Worm (Caenorhabditis elegans) whole organism, young adult: Measurements from ENCODE around the gene sre-35.

ENCODE experiments used
- B0019.2 ChIP-seq: fragments of 200-800 bp; sonication (Bioruptor generic); conservative IDR thresholded peaks from 2 replicates; pipeline ENCODE4 v1.3.6; 2022; ENCODE audit warnings: missing genetic modification reagents, missing genetic modification characterization, missing compliant biosample characterization
- C06A6.2 ChIP-seq: fragments of 200-800 bp; sonication (Bioruptor generic); conservative IDR thresholded peaks from 2 replicates; pipeline ENCODE4 v1.3.6; 2022; ENCODE audit warnings: missing genetic modification characterization, missing compliant biosample characterization
- D2030.7 ChIP-seq: fragments of 200-800 bp; sonication (Bioruptor generic); IDR thresholded peaks from 2 replicates; pipeline ENCODE4 v1.3.6; 2022; ENCODE audit warnings: missing genetic modification reagents, missing genetic modification characterization, missing compliant biosample characterization
- F49E8.2 ChIP-seq: sonication (generic microtip); optimal IDR thresholded peaks from 3 replicates; lab custom pipeline; 2017; ENCODE audit warnings: missing genetic modification characterization, mild to moderate bottlenecking, missing compliant biosample characterization, antibody characterized with exemption, moderate library complexity; ENCODE audit not compliant: insufficient read depth
- F52B5.7 ChIP-seq: sonication (generic microtip); optimal IDR thresholded peaks from 2 replicates; lab custom pipeline; 2016; ENCODE audit warnings: mild to moderate bottlenecking, missing genetic modification characterization, missing compliant biosample characterization
- F57A8.1 ChIP-seq: fragments of 200-800 bp; sonication (Bioruptor generic); optimal IDR thresholded peaks from 2 replicates; lab custom pipeline; 2018; ENCODE audit warnings: mild to moderate bottlenecking, missing genetic modification characterization, moderate library complexity, missing compliant biosample characterization
- K11D2.4 ChIP-seq: fragments of 200-800 bp; sonication (Bioruptor generic); IDR thresholded peaks from 2 replicates; pipeline ENCODE4 v1.3.6; 2022; ENCODE audit warnings: missing genetic modification reagents, missing genetic modification characterization, missing compliant biosample characterization
- K12H6.12 ChIP-seq: fragments of 200-800 bp; sonication (Bioruptor generic); optimal IDR thresholded peaks from 2 replicates; lab custom pipeline; 2018; ENCODE audit warnings: mild to moderate bottlenecking, missing genetic modification characterization, missing compliant biosample characterization
- ZK185.1 ChIP-seq: sonication (generic microtip); optimal IDR thresholded peaks from 2 replicates; lab custom pipeline; 2016; ENCODE audit warnings: mild to moderate bottlenecking, missing genetic modification characterization, missing compliant biosample characterization; ENCODE audit not compliant: poor library complexity, severe bottlenecking
- akir-1 ChIP-seq: fragments of 200-800 bp; sonication (Bioruptor generic); optimal IDR thresholded peaks from 2 replicates; lab custom pipeline; 2018; ENCODE audit warnings: mild to moderate bottlenecking, missing genetic modification characterization, moderate library complexity, missing compliant biosample characterization
- athp-1 ChIP-seq: sonication (generic microtip); optimal IDR thresholded peaks from 2 replicates; lab custom pipeline; 2017; ENCODE audit warnings: mild to moderate bottlenecking, missing genetic modification characterization, missing compliant biosample characterization
- attf-3 ChIP-seq: fragments of 200-800 bp; sonication (Bioruptor generic); conservative IDR thresholded peaks from 2 replicates; pipeline ENCODE4 v1.3.6; 2022; ENCODE audit warnings: missing genetic modification reagents, missing genetic modification characterization, missing compliant biosample characterization
- attf-5 ChIP-seq: fragments of 200-800 bp; sonication (Bioruptor generic); optimal IDR thresholded peaks from 2 replicates; lab custom pipeline; 2018; ENCODE audit warnings: mild to moderate bottlenecking, missing genetic modification characterization, missing compliant biosample characterization
- cebp-1 ChIP-seq, 2 experiments: fragments of 200-800 bp in 1 of 2; sonication (Bioruptor generic) in 1 of 2; sonication (generic microtip) in 1 of 2; IDR thresholded peaks in 1 of 2; optimal IDR thresholded peaks in 1 of 2; 2 replicates each; pipeline versions ENCODE4 v1.3.6 to Lab custom; 2017 to 2022; ENCODE audit warnings: missing compliant biosample characterization in 2 of 2, missing genetic modification characterization in 2 of 2, mild to moderate bottlenecking in 1 of 2, missing genetic modification reagents in 1 of 2, moderate library complexity in 1 of 2
- chd-7 ChIP-seq: sonication (generic microtip); optimal IDR thresholded peaks from 2 replicates; lab custom pipeline; 2016; ENCODE audit warnings: mild to moderate bottlenecking, missing genetic modification characterization, moderate library complexity, missing compliant biosample characterization
- egl-18 ChIP-seq: fragments of 200-800 bp; sonication (Bioruptor generic); IDR thresholded peaks from 2 replicates; pipeline ENCODE4 v1.3.6; 2022; ENCODE audit warnings: missing genetic modification reagents, missing genetic modification characterization, missing compliant biosample characterization
- egrh-3 ChIP-seq: fragments of 200-800 bp; sonication (Bioruptor generic); IDR thresholded peaks from 2 replicates; pipeline ENCODE4 v1.3.6; 2022; ENCODE audit warnings: missing genetic modification reagents, missing genetic modification characterization, missing compliant biosample characterization
- ekl-4 ChIP-seq: fragments of 200-800 bp; sonication (Bioruptor generic); IDR thresholded peaks from 2 replicates; pipeline ENCODE4 v1.3.6; 2022; ENCODE audit warnings: missing genetic modification reagents, missing genetic modification characterization, missing compliant biosample characterization
- ets-4 ChIP-seq: fragments of 200-800 bp; sonication (Bioruptor generic); optimal IDR thresholded peaks from 2 replicates; lab custom pipeline; 2018; ENCODE audit warnings: mild to moderate bottlenecking, missing genetic modification characterization, missing compliant biosample characterization
- hlh-12 ChIP-seq: sonication (generic microtip); optimal IDR thresholded peaks from 2 replicates; lab custom pipeline; 2016; ENCODE audit warnings: missing genetic modification characterization, missing compliant biosample characterization
- hlh-26 ChIP-seq: fragments of 200-800 bp; sonication (Bioruptor generic); conservative IDR thresholded peaks from 2 replicates; pipeline ENCODE4 v1.3.6; 2022; ENCODE audit warnings: missing genetic modification reagents, missing genetic modification characterization, missing compliant biosample characterization
- hmg-20 ChIP-seq: fragments of 200-800 bp; sonication (Bioruptor generic); IDR thresholded peaks from 2 replicates; pipeline ENCODE4 v1.3.6; 2022; ENCODE audit warnings: missing genetic modification reagents, missing genetic modification characterization, missing compliant biosample characterization
- hrde-1 ChIP-seq: sonication (generic microtip); optimal IDR thresholded peaks from 2 replicates; lab custom pipeline; 2016; ENCODE audit warnings: missing genetic modification characterization, mild to moderate bottlenecking, missing compliant biosample characterization, moderate library complexity, missing genotype, missing genetic modification reagents, borderline replicate concordance
- lin-40 ChIP-seq: sonication (generic microtip); optimal IDR thresholded peaks from 2 replicates; lab custom pipeline; 2016; ENCODE audit warnings: missing genetic modification characterization, mild to moderate bottlenecking, missing compliant biosample characterization, missing genotype, missing genetic modification reagents
- mel-28 ChIP-seq: sonication (generic microtip); optimal IDR thresholded peaks from 2 replicates; lab custom pipeline; 2016; ENCODE audit warnings: borderline replicate concordance, mild to moderate bottlenecking, missing genetic modification characterization, missing compliant biosample characterization
- mxl-1 ChIP-seq: sonication (generic microtip); optimal IDR thresholded peaks from 2 replicates; lab custom pipeline; 2016; ENCODE audit warnings: missing genetic modification characterization, missing compliant biosample characterization
- nfyb-1 ChIP-seq: fragments of 200-800 bp; sonication (Bioruptor generic); IDR thresholded peaks from 2 replicates; pipeline ENCODE4 v1.3.6; 2022; ENCODE audit warnings: missing genetic modification reagents, missing genetic modification characterization, missing compliant biosample characterization
- nhr-120 ChIP-seq: fragments of 200-800 bp; sonication (Bioruptor generic); IDR thresholded peaks from 2 replicates; pipeline ENCODE4 v1.3.6; 2022; ENCODE audit warnings: missing genetic modification characterization, missing compliant biosample characterization
- pbrm-1 ChIP-seq: fragments of 200-800 bp; sonication (Bioruptor generic); IDR thresholded peaks from 2 replicates; pipeline ENCODE4 v1.3.6; 2022; ENCODE audit warnings: missing genetic modification reagents, missing genetic modification characterization, missing compliant biosample characterization
- rpc-1 ChIP-seq, 2 experiments: fragments of 150-350 bp in 1 of 2; sonication (generic microtip) in 1 of 2; optimal IDR thresholded peaks; 2 replicates each; lab custom pipeline; 2014 to 2018; ENCODE audit warnings: missing biosample characterization in 1 of 2, missing genetic modification characterization in 1 of 2, missing genetic modification reagents in 1 of 2, missing genotype in 1 of 2
- snpc-1.1 ChIP-seq: sonication (generic microtip); optimal IDR thresholded peaks from 2 replicates; lab custom pipeline; 2017; ENCODE audit warnings: missing genetic modification characterization, mild to moderate bottlenecking, missing compliant biosample characterization, antibody characterized with exemption, moderate library complexity, missing genotype, missing genetic modification reagents; ENCODE audit not compliant: insufficient read depth
- snpc-1.3 ChIP-seq: sonication (generic microtip); optimal IDR thresholded peaks from 2 replicates; lab custom pipeline; 2017; ENCODE audit warnings: missing genetic modification characterization, mild to moderate bottlenecking, missing compliant biosample characterization, antibody characterized with exemption, moderate library complexity, missing genotype, missing genetic modification reagents; ENCODE audit not compliant: insufficient read depth
- somi-1 ChIP-seq: fragments of 200-800 bp; sonication (Bioruptor generic); optimal IDR thresholded peaks from 2 replicates; lab custom pipeline; 2018; ENCODE audit warnings: mild to moderate bottlenecking, missing genetic modification characterization, missing compliant biosample characterization
- tbp1 ChIP-seq: fragments of 200-800 bp; sonication (Bioruptor generic); optimal IDR thresholded peaks from 2 replicates; lab custom pipeline; 2018; ENCODE audit warnings: mild to moderate bottlenecking, missing genetic modification characterization, missing compliant biosample characterization
- unc-130 ChIP-seq: sonication (generic microtip); optimal IDR thresholded peaks from 2 replicates; lab custom pipeline; 2016; ENCODE audit warnings: missing genetic modification reagents, missing genetic modification characterization, missing compliant biosample characterization
- ztf-25 ChIP-seq: fragments of 200-800 bp; sonication (Bioruptor generic); IDR thresholded peaks from 2 replicates; pipeline ENCODE4 v1.3.6; 2022; ENCODE audit warnings: missing genetic modification reagents, missing genetic modification characterization, missing compliant biosample characterization
- ztf-28 ChIP-seq: fragments of 200-800 bp; sonication (Bioruptor generic); IDR thresholded peaks from 2 replicates; pipeline ENCODE4 v1.3.6; 2022; ENCODE audit warnings: missing genetic modification reagents, missing genetic modification characterization, missing compliant biosample characterization

The sre-35 gene

ce11 chrII:12412417-12412816 lies 40.2 kb downstream of the sre-35 start, which contains the start of gene Y57A10C.1:
Gene Y57A10C.1 (minus strand): TSS chrII:12412517.
- TF ChIP-seq mel-28 (tag; lab: Kevin White, UChicago) (no peak), akir-1 (GFP tag; lab: Kevin White, UChicago) (no peak), lin-40 (tag; lab: Kevin White, UChicago) (no peak), snpc-1.1 (tag; lab: Kevin White, UChicago) (no peak), ztf-25 (GFP tag; lab: Robert Waterston, UW) (no peak), egl-18 (GFP tag; lab: Robert Waterston, UW) (no peak), C06A6.2 (no peak), athp-1 (tag; lab: Kevin White, UChicago) (no peak)

ce11 chrII:12410107-12410506 lies 42.5 kb downstream of the sre-35 start, which contains the start of gene F57G9.3:
Gene F57G9.3 (minus strand): TSS chrII:12410207.
- no peak for TF ChIP-seq K12H6.12
- no peak for TF ChIP-seq tbp1 (GFP tag; lab: Kevin White, UChicago)

- TF ChIP-seq nfyb-1 (GFP tag; lab: Robert Waterston, UW) (no peak), hrde-1 (tag; lab: Kevin White, UChicago) (no peak), hlh-26 (no peak), nhr-120 (GFP tag; lab: Robert Waterston, UW) (no peak), F49E8.2 (no peak), ztf-28 (GFP tag; lab: Robert Waterston, UW) (no peak), D2030.7 (GFP tag; lab: Robert Waterston, UW) (no peak), mxl-1 (tag; lab: Kevin White, UChicago) (no peak), rpc-1 (optimal IDR thresholded peaks at IDR 0.05; lab: Kevin White, UChicago) (no peak), rpc-1 (tag; optimal IDR thresholded peaks at IDR 0.05; lab: Kevin White, UChicago) (no peak), ets-4 (GFP tag; lab: Kevin White, UChicago) (no peak), K11D2.4 (no peak)
Measured at ce11 chrII:12408717-12409116, 43.9 kb downstream of the sre-35 start, which contains the start of gene sre-31. Gene sre-31 (minus strand): TSS chrII:12408817.

ce11 chrII:12406394-12406793 lies 46.3 kb downstream of the sre-35 start, which contains the start of gene sre-30:
Gene sre-30 (minus strand): TSS chrII:12406494.
- TF ChIP-seq F57A8.1 (GFP tag; lab: Kevin White, UChicago): no peak
- no peak for TF ChIP-seq cebp-1 (GFP tag; IDR thresholded peaks at IDR 0.05; lab: Robert Waterston, UW)
- no peak for TF ChIP-seq cebp-1 (tag; optimal IDR thresholded peaks at IDR 0.05; lab: Kevin White, UChicago)
- TF ChIP-seq unc-130 (GFP tag; lab: Kevin White, UChicago): no peak
- TF ChIP-seq B0019.2 (GFP tag; lab: Robert Waterston, UW): no peak
- TF ChIP-seq ZK185.1 (tag; lab: Kevin White, UChicago): no peak
- no peak for TF ChIP-seq pbrm-1

- TF ChIP-seq egrh-3 (GFP tag; lab: Robert Waterston, UW): no peak
- TF ChIP-seq hlh-12: no peak
- no peak for TF ChIP-seq F52B5.7 (tag; lab: Kevin White, UChicago)
- TF ChIP-seq ekl-4 (GFP tag; lab: Robert Waterston, UW): no peak
- no peak for TF ChIP-seq somi-1 (GFP tag; lab: Kevin White, UChicago)
- TF ChIP-seq snpc-1.1 (tag; lab: Kevin White, UChicago): no peak
- no peak for TF ChIP-seq nhr-120 (GFP tag; lab: Robert Waterston, UW)
- no peak for TF ChIP-seq ets-4 (GFP tag; lab: Kevin White, UChicago)
- TF ChIP-seq unc-130 (GFP tag; lab: Kevin White, UChicago): no peak
- no peak for TF ChIP-seq snpc-1.3
- no peak for TF ChIP-seq ZK185.1 (tag; lab: Kevin White, UChicago)
- no peak for TF ChIP-seq attf-3 (GFP tag; lab: Robert Waterston, UW)
- TF ChIP-seq hmg-20 (GFP tag; lab: Robert Waterston, UW): no peak
- TF ChIP-seq attf-5 (GFP tag; lab: Kevin White, UChicago): no peak
- TF ChIP-seq chd-7 (tag; lab: Kevin White, UChicago): no peak
- no peak for TF ChIP-seq cebp-1 (GFP tag; IDR thresholded peaks at IDR 0.05; lab: Robert Waterston, UW)
- no peak for TF ChIP-seq cebp-1 (tag; optimal IDR thresholded peaks at IDR 0.05; lab: Kevin White, UChicago)
Measured at ce11 chrII:12401791-12402190, 50.9 kb downstream of the sre-35 start, which contains the start of gene sre-29. Gene sre-29 (minus strand): TSS chrII:12401891.
